Fruit fly (Drosophila melanogaster) whole organism: ENCODE measurements around the gene E2f1.

Experiments
- CG8478 ChIP-seq: fragments of >200 bp; optimal IDR thresholded peaks from 2 replicates; lab custom pipeline; 2018; ENCODE audit warnings: inconsistent platforms
- Dll ChIP-seq: fragments of >200 bp; optimal IDR thresholded peaks from 2 replicates; lab custom pipeline; 2017
- EcR ChIP-seq, 2 experiments: fragments of >200 bp; optimal IDR thresholded peaks; 2 replicates each; lab custom pipeline; 2017; ENCODE audit warnings: missing biosample characterization in 2 of 2, missing genetic modification characterization in 2 of 2, missing genetic modification reagents in 2 of 2
- pan ChIP-seq: fragments of >200 bp; optimal IDR thresholded peaks from 2 replicates; lab custom pipeline; 2017
- psq ChIP-seq: fragments of >200 bp; optimal IDR thresholded peaks from 2 replicates; lab custom pipeline; 2017
- usp ChIP-seq: fragments of >200 bp; optimal IDR thresholded peaks from 2 replicates; lab custom pipeline; 2017; ENCODE audit warnings: missing biosample characterization, missing genetic modification characterization, mixed read lengths

DNA sequence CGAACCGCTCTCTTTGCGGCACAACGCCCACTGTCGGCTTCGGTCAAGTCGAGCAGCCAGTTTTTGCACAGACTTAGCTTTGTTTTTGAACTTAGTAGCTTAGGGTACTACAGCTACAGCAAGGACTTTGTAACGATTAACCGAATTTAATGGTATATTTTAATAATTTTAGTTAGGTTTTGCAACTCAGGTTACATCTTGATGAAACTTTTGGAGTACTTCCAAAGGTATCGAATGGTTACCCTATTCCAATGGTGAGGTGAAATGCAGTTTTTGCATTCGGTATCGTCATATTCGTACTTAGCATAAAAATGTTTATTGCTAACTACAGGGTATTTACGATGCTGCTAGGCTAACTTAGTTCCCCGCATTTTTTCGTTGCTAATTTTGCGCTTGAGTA is 27.9 kb upstream of the E2f1 start:
- TF ChIP-seq Dll (lab: Kevin White, UChicago) (no peak), CG8478 (lab: Kevin White, UChicago) (no peak), usp (GFP tag; lab: Kevin White, UChicago) (no peak), psq (lab: Kevin White, UChicago) (no peak), pan (lab: Kevin White, UChicago) (no peak), EcR (GFP tag; optimal IDR thresholded peaks at IDR 0.05; lab: Kevin White, UChicago) (no peak)
